Fruit fly (Drosophila melanogaster) whole organism, prepupa: Measurements from ENCODE around the gene Mcad.

Experiments
- CG32006 ChIP-seq: fragments of 200-800 bp; sonication (Bioruptor generic); optimal IDR thresholded peaks from 3 replicates; lab custom pipeline; 2017; ENCODE audit warnings: missing biosample characterization, mild to moderate bottlenecking, missing genetic modification characterization
- CG6854 ChIP-seq: fragments of 200-800 bp; sonication (Bioruptor generic); optimal IDR thresholded peaks from 2 replicates; lab custom pipeline; 2017; ENCODE audit warnings: missing biosample characterization, mild to moderate bottlenecking, missing genetic modification characterization
- Gug ChIP-seq: fragments of 200-800 bp; sonication (Bioruptor generic); IDR thresholded peaks from 2 replicates; pipeline ENCODE4 v1.3.6; 2022; ENCODE audit warnings: missing biosample characterization, missing genetic modification characterization
- Met ChIP-seq: fragments of 200-800 bp; sonication (Bioruptor generic); optimal IDR thresholded peaks from 3 replicates; lab custom pipeline; 2016; ENCODE audit warnings: missing biosample characterization, missing genetic modification characterization
- OdsH ChIP-seq: fragments of 200-800 bp; sonication (Bioruptor generic); optimal IDR thresholded peaks from 3 replicates; lab custom pipeline; 2016; ENCODE audit warnings: missing biosample characterization, missing genetic modification characterization
- salr ChIP-seq, 2 experiments: fragments of 200-800 bp; sonication (Bioruptor generic); optimal IDR thresholded peaks; 3 replicates each; lab custom pipeline; 2016 to 2018; ENCODE audit warnings: missing biosample characterization in 2 of 2, missing genetic modification characterization in 2 of 2, mild to moderate bottlenecking in 1 of 2

dm6 chr3L:7741953-7742352, 22.8 kb downstream of the Mcad start:
- TF ChIP-seq salr (GFP tag; optimal IDR thresholded peaks at IDR 0.05; lab: Kevin White, UChicago), result no peak
- TF ChIP-seq CG32006 (GFP tag; lab: Kevin White, UChicago), result no peak
- no peak for TF ChIP-seq Gug (GFP tag; lab: Robert Waterston, UW)
- TF ChIP-seq Met, result no peak
- TF ChIP-seq CG6854 (GFP tag; lab: Kevin White, UChicago), result no peak
- no peak for TF ChIP-seq OdsH
